Fruit fly (Drosophila melanogaster): Measurements from ENCODE around the gene Ubx.

Ubx gene

dm6 chr3R:16673184-16673583 lies 61.0 kb downstream of the Ubx start (continued):
- TF ChIP-seq CG32532 (GFP tag; IDR thresholded peaks at IDR 0.05) = no peak
- peak; percentile 29 for TF ChIP-seq CG18262 (tag; optimal IDR thresholded peaks at IDR 0.05)
- TF ChIP-seq CG3838 (GFP tag; optimal IDR thresholded peaks at IDR 0.05) = no peak
- no peak for TF ChIP-seq salm (tag; optimal IDR thresholded peaks at IDR 0.05)
- TF ChIP-seq CG30431 (GFP tag; optimal IDR thresholded peaks at IDR 0.05) = peak; percentile 16
- TF ChIP-seq amos (GFP tag; IDR thresholded peaks at IDR 0.05; ENCODE audit: partially characterized antibody) = no peak
- TF ChIP-seq CG12236 (GFP tag; optimal IDR thresholded peaks at IDR 0.05) = no peak
- no peak for TF ChIP-seq CG30020 (tag; optimal IDR thresholded peaks at IDR 0.05)
- no peak for TF ChIP-seq HmgD (GFP tag; optimal IDR thresholded peaks at IDR 0.05)
- TF ChIP-seq Ssrp (tag; optimal IDR thresholded peaks at IDR 0.05) = peak; percentile 32
- peak; percentile 33 for TF ChIP-seq CG10979 (tag; optimal IDR thresholded peaks at IDR 0.05)
- TF ChIP-seq br (optimal IDR thresholded peaks at IDR 0.05) = no peak
- no peak for TF ChIP-seq CG7372 (GFP tag; IDR thresholded peaks at IDR 0.05)
- TF ChIP-seq BtbVII (GFP tag; optimal IDR thresholded peaks at IDR 0.05) = no peak
- no peak for TF ChIP-seq dan (GFP tag; IDR thresholded peaks at IDR 0.05)
- TF ChIP-seq lov (optimal IDR thresholded peaks at IDR 0.05) = no peak
- no peak for TF ChIP-seq lov (GFP tag; IDR thresholded peaks at IDR 0.05)
- no peak for TF ChIP-seq CG33213 (GFP tag; optimal IDR thresholded peaks at IDR 0.05)
- no peak for TF ChIP-seq crc (GFP tag; optimal IDR thresholded peaks at IDR 0.05)
- TF ChIP-seq eve (GFP tag; optimal IDR thresholded peaks at IDR 0.05) = no peak
- TF ChIP-seq Sin3A (optimal IDR thresholded peaks at IDR 0.05) = no peak
- TF ChIP-seq gcm2 (GFP tag; optimal IDR thresholded peaks at IDR 0.05) = no peak
- TF ChIP-seq bbx (GFP tag; IDR thresholded peaks at IDR 0.05; ENCODE audit: partially characterized antibody) = no peak
- no peak for TF ChIP-seq ap (GFP tag; IDR thresholded peaks at IDR 0.05)
- no peak for TF ChIP-seq hbn (GFP tag; IDR thresholded peaks at IDR 0.05; ENCODE audit: partially characterized antibody)
- TF ChIP-seq wdn (GFP tag; IDR thresholded peaks at IDR 0.05) = no peak
- no peak for TF ChIP-seq Sry-β (GFP tag; optimal IDR thresholded peaks at IDR 0.05)
- no peak for TF ChIP-seq CG4328 (GFP tag; optimal IDR thresholded peaks at IDR 0.05)
- TF ChIP-seq zen2 (GFP tag; IDR thresholded peaks at IDR 0.05; ENCODE audit: partially characterized antibody) = no peak
- no peak for TF ChIP-seq cg (GFP tag; optimal IDR thresholded peaks at IDR 0.05)
- no peak for TF ChIP-seq dm (GFP tag; optimal IDR thresholded peaks at IDR 0.05)
- TF ChIP-seq CG9932 (GFP tag; IDR thresholded peaks at IDR 0.05) = no peak
- no peak for TF ChIP-seq CG6175 (GFP tag; IDR thresholded peaks at IDR 0.05)
- no peak for TF ChIP-seq chn (GFP tag; optimal IDR thresholded peaks at IDR 0.05)
- TF ChIP-seq Fer3 (tag; optimal IDR thresholded peaks at IDR 0.05) = no peak
- no peak for TF ChIP-seq CG7839 (tag; optimal IDR thresholded peaks at IDR 0.05)
- TF ChIP-seq ems (GFP tag; optimal IDR thresholded peaks at IDR 0.05) = no peak
- no peak for TF ChIP-seq her (GFP tag; optimal IDR thresholded peaks at IDR 0.05)
- no peak for TF ChIP-seq hb (GFP tag; IDR thresholded peaks at IDR 0.05; ENCODE audit: partially characterized antibody)
- TF ChIP-seq Optix (GFP tag; IDR thresholded peaks at IDR 0.05) = peak; percentile 13; the same call in 1 of the 3 replicates
- TF ChIP-seq bowl (GFP tag; IDR thresholded peaks at IDR 0.05) = no peak
- TF ChIP-seq CG17328 (GFP tag; IDR thresholded peaks at IDR 0.05) = peak; percentile 33; the same call in 1 of the 2 replicates
- no peak for TF ChIP-seq CG12942 (GFP tag; optimal IDR thresholded peaks at IDR 0.05)
- no peak for TF ChIP-seq HHEX (GFP tag; optimal IDR thresholded peaks at IDR 0.05)

- no peak for TF ChIP-seq gsb (GFP tag; IDR thresholded peaks at IDR 0.05)
- peak; percentile 27 for TF ChIP-seq Nf-YB (GFP tag; optimal IDR thresholded peaks at IDR 0.05)
- peak; percentile 71 for TF ChIP-seq Nf-YC (tag; optimal IDR thresholded peaks at IDR 0.05)
- no peak for TF ChIP-seq lov (optimal IDR thresholded peaks at IDR 0.05)
- TF ChIP-seq lov (GFP tag; IDR thresholded peaks at IDR 0.05) = no peak
- peak; percentile 5 for TF ChIP-seq nerfin-1 (tag; optimal IDR thresholded peaks at IDR 0.05)
- TF ChIP-seq pros (GFP tag; optimal IDR thresholded peaks at IDR 0.05) = peak; percentile 81
- TF ChIP-seq Elba2 (GFP tag; optimal IDR thresholded peaks at IDR 0.05) = no peak
- TF ChIP-seq abd-A (tag; optimal IDR thresholded peaks at IDR 0.05) = peak; percentile 95
- TF ChIP-seq Med (GFP tag) = peak; percentile 17
- TF ChIP-seq seq (GFP tag; IDR thresholded peaks at IDR 0.05) = peak; percentile 70; the same call in 1 of the 2 replicates
- TF ChIP-seq CG12391 (tag; optimal IDR thresholded peaks at IDR 0.05) = no peak
- TF ChIP-seq ewg (GFP tag; optimal IDR thresholded peaks at IDR 0.05) = peak; percentile 80
These were observed 62.0 kb downstream of the Ubx start for dm6 chr3R:16672213-16672706.

Measured in whole organism, embryonic.